Worm (Caenorhabditis elegans): Measurements from ENCODE around the gene ndab-2.
A peak's percentile ranks its signal among the peaks of the same experiment; 100 is the strongest.

Gene ndab-2

DNA sequence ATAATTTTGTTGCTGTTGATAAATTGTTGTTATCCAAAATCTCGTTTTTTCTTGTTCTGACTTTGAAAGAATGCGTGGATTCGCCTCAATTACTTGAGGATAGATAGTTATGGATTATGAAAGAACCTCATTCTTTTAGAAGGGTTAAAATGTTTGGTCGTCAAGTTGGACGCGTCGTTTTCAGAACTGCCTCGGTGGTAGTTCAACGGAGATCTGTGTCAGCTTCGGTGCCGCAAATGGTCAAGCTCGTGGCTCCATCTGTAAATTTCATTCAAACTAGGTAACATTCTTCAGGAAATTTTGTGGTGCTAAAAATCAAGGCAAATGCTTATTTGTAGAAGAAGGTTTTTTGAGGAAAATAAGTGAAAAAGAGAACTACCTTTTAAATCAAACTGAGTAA lies at the start of gene ndab-2:
TSS of gene ndab-2 (plus strand) at position 140 of the 400 bp plus-strand sequence.
- TF ChIP-seq nhr-23 (tag; optimal IDR thresholded peaks at IDR 0.05), result no peak
- TF ChIP-seq ztf-4 (tag; optimal IDR thresholded peaks at IDR 0.05), result peak; percentile 12
- no peak for TF ChIP-seq ceh-16 (tag; optimal IDR thresholded peaks at IDR 0.05)
- TF ChIP-seq nhr-12 (tag; optimal IDR thresholded peaks at IDR 0.05), result no peak
- no peak for TF ChIP-seq unc-39 (tag; optimal IDR thresholded peaks at IDR 0.05)
- no peak for TF ChIP-seq ztf-1 (GFP tag; conservative IDR thresholded peaks at IDR 0.05)
- no peak for TF ChIP-seq Y55F3AM.14 (GFP tag; optimal IDR thresholded peaks at IDR 0.05)
- TF ChIP-seq gmeb-1 (tag; optimal IDR thresholded peaks at IDR 0.05), result no peak
- TF ChIP-seq F13H6.1 (tag; optimal IDR thresholded peaks at IDR 0.05), result no peak

ce11 chrIII:7133559-7133958 lies 47.0 kb upstream of the ndab-2 start, which contains the start of the genes pot-1 and ggtb-1:
TSS of gene pot-1 (minus strand) at chrIII:7133678.
TSS of gene ggtb-1 (plus strand) at chrIII:7133766.
- TF ChIP-seq gmeb-1 (tag; optimal IDR thresholded peaks at IDR 0.05), result peak; percentile 7
- TF ChIP-seq nhr-129 (tag; optimal IDR thresholded peaks at IDR 0.05), result no peak
- peak; percentile 55 for TF ChIP-seq unc-55 (GFP tag; optimal IDR thresholded peaks at IDR 0.05)
- TF ChIP-seq C34F6.9 (tag; optimal IDR thresholded peaks at IDR 0.05), result peak; percentile 47
- no peak for TF ChIP-seq mbf-1 (tag; optimal IDR thresholded peaks at IDR 0.05)
- peak in 1 of 2 experiments; percentile 35 for TF ChIP-seq lsy-2 (tag; optimal IDR thresholded peaks at IDR 0.05)

ce11 chrIII:7136015-7136414 lies 44.5 kb upstream of the ndab-2 start, which contains the start of gene B0280.17:
TSS of gene B0280.17 (minus strand) at chrIII:7136115.
- TF ChIP-seq F13H6.1 (tag; optimal IDR thresholded peaks at IDR 0.05), result no peak
- no peak for TF ChIP-seq elt-1 (tag; optimal IDR thresholded peaks at IDR 0.05)
- no peak for TF ChIP-seq nhr-77 (tag; optimal IDR thresholded peaks at IDR 0.05)
- no peak for TF ChIP-seq mab-5 (tag; optimal IDR thresholded peaks at IDR 0.05)
- no peak for TF ChIP-seq Y55F3AM.14 (GFP tag; optimal IDR thresholded peaks at IDR 0.05)
- no peak for TF ChIP-seq lsy-2 (tag; optimal IDR thresholded peaks at IDR 0.05)
- no peak for TF ChIP-seq nhr-10 (tag; optimal IDR thresholded peaks at IDR 0.05)
- TF ChIP-seq nhr-12 (tag; optimal IDR thresholded peaks at IDR 0.05), result no peak
- TF ChIP-seq nhr-6 (tag; optimal IDR thresholded peaks at IDR 0.05), result no peak

ce11 chrIII:7138178-7138577 lies 42.4 kb upstream of the ndab-2 start, which contains the start of gene B0280.11:
TSS of gene B0280.11 (minus strand) at chrIII:7138278.
- TF ChIP-seq elt-1 (tag; optimal IDR thresholded peaks at IDR 0.05) (no peak), skn-1 (tag; optimal IDR thresholded peaks at IDR 0.05) (no peak), mab-5 (tag; optimal IDR thresholded peaks at IDR 0.05) (no peak), nhr-23 (tag; optimal IDR thresholded peaks at IDR 0.05) (no peak), ztf-11 (tag; optimal IDR thresholded peaks at IDR 0.05) (no peak), mbf-1 (tag; optimal IDR thresholded peaks at IDR 0.05) (no peak), sma-3 (GFP tag; optimal IDR thresholded peaks at IDR 0.05) (no peak), unc-55 (GFP tag; optimal IDR thresholded peaks at IDR 0.05) (no peak), gmeb-1 (tag; optimal IDR thresholded peaks at IDR 0.05) (no peak), aly-2 (tag; optimal IDR thresholded peaks at IDR 0.05) (no peak), ceh-16 (tag; optimal IDR thresholded peaks at IDR 0.05) (no peak)

ce11 chrIII:7140228-7140710 lies 40.3 kb upstream of the ndab-2 start:
- TF ChIP-seq fos-1 (tag; optimal IDR thresholded peaks at IDR 0.05) (peak; percentile 2), sma-3 (GFP tag; optimal IDR thresholded peaks at IDR 0.05) (peak; percentile 73), ama-1 (optimal IDR thresholded peaks at IDR 0.05) (peak; percentile 78), F13H6.1 (tag; optimal IDR thresholded peaks at IDR 0.05) (peak; percentile 12), sma-9 (GFP tag; optimal IDR thresholded peaks at IDR 0.05) (peak; percentile 35), sma-9 (tag; optimal IDR thresholded peaks at IDR 0.05) (no peak), ceh-16 (tag; optimal IDR thresholded peaks at IDR 0.05) (peak; percentile 17), nhr-11 (tag; optimal IDR thresholded peaks at IDR 0.05) (no peak), blmp-1 (tag; optimal IDR thresholded peaks at IDR 0.05; ENCODE audit: insufficient read depth) (no peak), gmeb-1 (tag; optimal IDR thresholded peaks at IDR 0.05) (peak; percentile 21), lin-13 (GFP tag; optimal IDR thresholded peaks at IDR 0.05) (peak; percentile 17), unc-39 (tag; optimal IDR thresholded peaks at IDR 0.05) (no peak), nhr-21 (tag; optimal IDR thresholded peaks at IDR 0.05) (peak; percentile 29), snpc-4 (tag; optimal IDR thresholded peaks at IDR 0.05) (peak; percentile 96), crh-2 (tag; optimal IDR thresholded peaks at IDR 0.05) (peak; percentile 30), lsy-2 (tag; optimal IDR thresholded peaks at IDR 0.05) (peak in 1 of 2 experiments; percentile 53)
